Fruit fly (Drosophila melanogaster): Measurements from ENCODE around the gene Diedel3.

The Diedel3 gene

dm6 chrX:19072969-19073368, 22.7 kb downstream of the Diedel3 start:
- TF ChIP-seq CG4404 (GFP tag; IDR thresholded peaks at IDR 0.05) (no peak), hth (optimal IDR thresholded peaks at IDR 0.05) (no peak), CG2712 (tag; optimal IDR thresholded peaks at IDR 0.05) (no peak), danr (GFP tag; IDR thresholded peaks at IDR 0.05) (no peak), disco-r (GFP tag; optimal IDR thresholded peaks at IDR 0.05) (no peak), Optix (GFP tag; IDR thresholded peaks at IDR 0.05) (no peak), chif (GFP tag; optimal IDR thresholded peaks at IDR 0.05) (no peak)

dm6 chrX:19073878-19074277, 23.6 kb downstream of the Diedel3 start:
- TF ChIP-seq CG9817 (tag; optimal IDR thresholded peaks at IDR 0.05) (no peak), cwo (GFP tag; optimal IDR thresholded peaks at IDR 0.05) (peak; percentile 6), GATAe (GFP tag; conservative IDR thresholded peaks at IDR 0.05) (peak; percentile 84), en (GFP tag; optimal IDR thresholded peaks at IDR 0.05) (no peak), CG1832 (GFP tag; optimal IDR thresholded peaks at IDR 0.05) (peak; percentile 14), sqz (GFP tag; optimal IDR thresholded peaks at IDR 0.05) (peak; percentile 67), Dad (GFP tag; optimal IDR thresholded peaks at IDR 0.05) (no peak), CG32772 (GFP tag; IDR thresholded peaks at IDR 0.05) (peak; percentile 46; the same call in 1 of the 2 replicates), lab (GFP tag; optimal IDR thresholded peaks at IDR 0.05) (peak; percentile 10), CG6175 (GFP tag; IDR thresholded peaks at IDR 0.05) (peak; percentile 88), grn (GFP tag; optimal IDR thresholded peaks at IDR 0.05) (peak; percentile 76), exex (tag; optimal IDR thresholded peaks at IDR 0.05) (peak; percentile 51), Pdp1 (GFP tag; optimal IDR thresholded peaks at IDR 0.05) (peak in 1 of 2 experiments; percentile 9), sug (tag; optimal IDR thresholded peaks at IDR 0.05) (peak; percentile 74), CG10321 (GFP tag; IDR thresholded peaks at IDR 0.05) (0 out of 2 replicates have a peak, but pooled peaks have one; percentile 39), Poxn (GFP tag; IDR thresholded peaks at IDR 0.05) (no peak)

- TF ChIP-seq CG17612 (GFP tag; IDR thresholded peaks at IDR 0.05) (peak; percentile 86), Hey (tag; optimal IDR thresholded peaks at IDR 0.05) (no peak), Asciz (GFP tag; optimal IDR thresholded peaks at IDR 0.05) (no peak), gt (GFP tag; IDR thresholded peaks at IDR 0.05) (no peak), Oli (tag; optimal IDR thresholded peaks at IDR 0.05) (no peak), crc (GFP tag; optimal IDR thresholded peaks at IDR 0.05) (no peak), row (GFP tag; IDR thresholded peaks at IDR 0.05) (no peak), zen (tag; optimal IDR thresholded peaks at IDR 0.05) (no peak), CG4404 (GFP tag; IDR thresholded peaks at IDR 0.05) (no peak), CG8290 (GFP tag; optimal IDR thresholded peaks at IDR 0.05) (peak; percentile 87), CG8290 (tag; optimal IDR thresholded peaks at IDR 0.05) (peak; percentile 7 to 69), Med (GFP tag) (peak; percentile 19)
These were observed 24.3 kb downstream of the Diedel3 start for dm6 chrX:19074585-19074984.

DNA sequence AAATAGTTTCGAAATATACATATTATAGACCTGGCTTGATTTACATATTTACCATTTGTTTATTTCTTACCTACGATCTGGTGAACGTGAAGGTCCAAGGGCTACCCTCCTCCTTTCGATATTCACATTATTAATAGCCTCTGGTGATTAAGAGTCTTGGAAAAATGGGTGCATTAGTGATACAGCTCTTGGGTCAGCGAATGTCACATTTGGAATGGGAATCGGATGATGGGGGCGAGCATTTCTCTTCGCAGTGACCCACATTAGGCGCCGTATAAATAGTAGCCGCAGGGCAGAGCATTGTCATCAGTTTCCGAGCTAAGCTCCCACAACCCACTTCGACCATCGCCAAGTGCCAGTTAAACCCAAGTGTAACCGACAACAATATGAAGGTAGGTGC, 27.2 kb downstream of the Diedel3 start, which contains the start of gene CG7406:
Gene CG7406 (plus strand): TSS at position 301 of the 400 bp plus-strand sequence.
- TF ChIP-seq NfI (GFP tag; optimal IDR thresholded peaks at IDR 0.05), result no peak
- no peak for TF ChIP-seq abd-A (tag; optimal IDR thresholded peaks at IDR 0.05)
- no peak for TF ChIP-seq seq (GFP tag; IDR thresholded peaks at IDR 0.05)
- no peak for TF ChIP-seq emc (GFP tag; optimal IDR thresholded peaks at IDR 0.05)
- TF ChIP-seq al (GFP tag; IDR thresholded peaks at IDR 0.05), result no peak
- TF ChIP-seq insv (GFP tag; optimal IDR thresholded peaks at IDR 0.05), result no peak
- TF ChIP-seq wek (GFP tag; optimal IDR thresholded peaks at IDR 0.05), result no peak
- TF ChIP-seq fd3F (GFP tag; optimal IDR thresholded peaks at IDR 0.05), result no peak
- TF ChIP-seq hkb (optimal IDR thresholded peaks at IDR 0.05), result no peak
- TF ChIP-seq hkb (GFP tag; IDR thresholded peaks at IDR 0.05), result no peak
- TF ChIP-seq CG10979 (tag; optimal IDR thresholded peaks at IDR 0.05), result no peak
- no peak for TF ChIP-seq ato (GFP tag; IDR thresholded peaks at IDR 0.05; ENCODE audit: partially characterized antibody)
- no peak for TF ChIP-seq CG5953 (GFP tag; IDR thresholded peaks at IDR 0.05)
- TF ChIP-seq Six4 (GFP tag; optimal IDR thresholded peaks at IDR 0.05), result no peak
